Worm (Caenorhabditis elegans) whole organism, L4 larva: Measurements from ENCODE around the gene Y113G7A.22.

Experiments used
- T26A8.4 ChIP-seq: fragments of 200-800 bp; sonication (Bioruptor generic); IDR thresholded peaks from 2 replicates; pipeline ENCODE4 v1.3.6; 2022; ENCODE audit warnings: missing genetic modification characterization, missing compliant biosample characterization
- cey-2 ChIP-seq: sonication (generic microtip); optimal IDR thresholded peaks from 3 replicates; lab custom pipeline; 2017; ENCODE audit warnings: missing genetic modification characterization, mild to moderate bottlenecking, missing compliant biosample characterization, antibody characterized with exemption, borderline replicate concordance; ENCODE audit not compliant: insufficient read depth
- daf-12 ChIP-seq: fragments of 150-350 bp; optimal IDR thresholded peaks from 2 replicates; lab custom pipeline; 2014; ENCODE audit warnings: missing biosample characterization, missing genetic modification reagents, missing genetic modification characterization
- daf-19 ChIP-seq: fragments of 200-800 bp; sonication (Bioruptor generic); conservative IDR thresholded peaks from 2 replicates; pipeline ENCODE4 v1.3.6; 2022; ENCODE audit warnings: missing genetic modification characterization, missing compliant biosample characterization
- gei-8 ChIP-seq: fragments of 200-800 bp; sonication (Bioruptor generic); optimal IDR thresholded peaks from 2 replicates; lab custom pipeline; 2018; ENCODE audit warnings: mild to moderate bottlenecking, missing genetic modification characterization, missing compliant biosample characterization
- lin-29 ChIP-seq: fragments of 200-800 bp; sonication (Bioruptor generic); IDR thresholded peaks from 2 replicates; pipeline ENCODE4 v1.3.6; 2022; ENCODE audit warnings: missing genetic modification reagents, missing genetic modification characterization, missing compliant biosample characterization
- lir-3 ChIP-seq: sonication (generic microtip); optimal IDR thresholded peaks from 2 replicates; lab custom pipeline; 2016; ENCODE audit warnings: mild to moderate bottlenecking, missing genetic modification characterization, missing compliant biosample characterization
- mdl-1 ChIP-seq, 2 experiments: fragments of 150-350 bp in 1 of 2; sonication (generic microtip) in 1 of 2; optimal IDR thresholded peaks; 2 replicates each; lab custom pipeline; 2014 to 2017; ENCODE audit warnings: missing biosample characterization in 2 of 2, missing genetic modification characterization in 2 of 2
- nhr-28 ChIP-seq: fragments of 150-350 bp; optimal IDR thresholded peaks from 2 replicates; lab custom pipeline; 2014; ENCODE audit warnings: missing biosample characterization, missing genetic modification characterization
- unc-39 ChIP-seq: sonication (generic microtip); optimal IDR thresholded peaks from 2 replicates; lab custom pipeline; 2017; ENCODE audit warnings: missing biosample characterization, missing genetic modification characterization

ce11 chrV:20171941-20172340 lies 36.8 kb upstream of the Y113G7A.22 start, which contains the start of gene srw-39:
- no peak for TF ChIP-seq gei-8 (GFP tag; lab: Kevin White, UChicago)
- no peak for TF ChIP-seq nhr-28
- TF ChIP-seq lir-3: no peak
- no peak for TF ChIP-seq mdl-1 (tag; optimal IDR thresholded peaks at IDR 0.05; lab: Kevin White, UChicago)
- no peak for TF ChIP-seq cey-2 (tag; lab: Kevin White, UChicago)
- TF ChIP-seq daf-19 (GFP tag; lab: Robert Waterston, UW): no peak
- TF ChIP-seq unc-39 (tag; lab: Kevin White, UChicago): no peak
- no peak for TF ChIP-seq daf-12 (tag; lab: Kevin White, UChicago)
- no peak for TF ChIP-seq lin-29 (GFP tag; lab: Robert Waterston, UW)
- no peak for TF ChIP-seq T26A8.4 (GFP tag; lab: Robert Waterston, UW)
